Fruit fly (Drosophila melanogaster) whole organism, wandering third instar larva: ENCODE measurements around the gene lmgB.

ENCODE experiments used
- Abd-B ChIP-seq: fragments of >200 bp; optimal IDR thresholded peaks from 2 replicates; lab custom pipeline; 2017; ENCODE audit warnings: missing biosample characterization, missing genetic modification characterization
- CG32264 ChIP-seq: fragments of 200-800 bp; sonication (Bioruptor generic); optimal IDR thresholded peaks from 2 replicates; lab custom pipeline; 2016; ENCODE audit warnings: missing biosample characterization, missing genetic modification characterization
- CG9705 ChIP-seq: fragments of 200-800 bp; sonication (Bioruptor generic); optimal IDR thresholded peaks from 2 replicates; lab custom pipeline; 2018; ENCODE audit warnings: missing biosample characterization, mild to moderate bottlenecking, missing genetic modification characterization
- CrebA ChIP-seq: fragments of 200-800 bp; sonication (Bioruptor generic); optimal IDR thresholded peaks from 2 replicates; lab custom pipeline; 2016; ENCODE audit warnings: missing biosample characterization, mild to moderate bottlenecking, missing genetic modification characterization, borderline replicate concordance
- Dfd ChIP-seq: fragments of >200 bp; optimal IDR thresholded peaks from 2 replicates; lab custom pipeline; 2017; ENCODE audit warnings: missing biosample characterization, missing genetic modification characterization
- Dif ChIP-seq: fragments of 200-275, 200-300 bp; sonication (Bioruptor generic); optimal IDR thresholded peaks from 2 replicates; lab custom pipeline; 2018; ENCODE audit warnings: missing biosample characterization, missing genetic modification characterization; ENCODE audit not compliant: partially characterized antibody
- HLH106 ChIP-seq: fragments of 200-800 bp; optimal IDR thresholded peaks from 3 replicates; lab custom pipeline; 2019; ENCODE audit warnings: missing biosample characterization, mild to moderate bottlenecking, missing genetic modification characterization, moderate library complexity
- Hnf4 ChIP-seq: fragments of 200-800 bp; sonication (Bioruptor generic); optimal IDR thresholded peaks from 2 replicates; lab custom pipeline; 2016; ENCODE audit warnings: missing biosample characterization, mild to moderate bottlenecking, missing genetic modification characterization
- Hr78 ChIP-seq: fragments of >200 bp; optimal IDR thresholded peaks from 2 replicates; lab custom pipeline; 2017; ENCODE audit warnings: missing biosample characterization, missing genetic modification characterization
- Hr83 ChIP-seq: fragments of 200-300 bp; sonication (Bioruptor generic); optimal IDR thresholded peaks from 2 replicates; lab custom pipeline; 2016; ENCODE audit warnings: missing biosample characterization, mild to moderate bottlenecking, missing genetic modification characterization, moderate library complexity; ENCODE audit not compliant: poor library complexity, severe bottlenecking
- Jra ChIP-seq: sonication (Bioruptor generic); optimal IDR thresholded peaks from 2 replicates; lab custom pipeline; 2016; ENCODE audit warnings: missing biosample characterization, missing genetic modification characterization
- Mio ChIP-seq: sonication (Bioruptor generic); optimal IDR thresholded peaks from 2 replicates; lab custom pipeline; 2016; ENCODE audit warnings: missing biosample characterization, missing genetic modification characterization
- Myc ChIP-seq: fragments of >200 bp; optimal IDR thresholded peaks from 2 replicates; lab custom pipeline; 2017
- N ChIP-seq: fragments of >200 bp; optimal IDR thresholded peaks from 2 replicates; lab custom pipeline; 2018; ENCODE audit warnings: missing biosample characterization, missing external identifiers, missing genetic modification characterization
- OdsH ChIP-seq: fragments of 200-800 bp; sonication (Bioruptor generic); optimal IDR thresholded peaks from 2 replicates; lab custom pipeline; 2016; ENCODE audit warnings: missing biosample characterization, mild to moderate bottlenecking, missing genetic modification characterization
- Rel ChIP-seq, 2 experiments: fragments of 200-800 bp; sonication (Bioruptor generic) in 1 of 2; optimal IDR thresholded peaks; 2 replicates in 1 of 2; 3 replicates in 1 of 2; lab custom pipeline; 2016 to 2019; ENCODE audit warnings: mild to moderate bottlenecking in 2 of 2, missing biosample characterization in 2 of 2, missing genetic modification characterization in 2 of 2, moderate library complexity in 1 of 2
- Sp1 ChIP-seq: fragments of 200-800 bp; sonication (Bioruptor generic); optimal IDR thresholded peaks from 3 replicates; lab custom pipeline; 2019; ENCODE audit warnings: missing biosample characterization, mild to moderate bottlenecking, missing genetic modification characterization, moderate library complexity
- Vsx2 ChIP-seq: fragments of 200-300, 225-300 bp; sonication (Bioruptor generic); optimal IDR thresholded peaks from 2 replicates; lab custom pipeline; 2018; ENCODE audit warnings: missing biosample characterization, missing genetic modification characterization; ENCODE audit not compliant: partially characterized antibody
- br ChIP-seq: fragments of 200-800 bp; sonication (Bioruptor generic); optimal IDR thresholded peaks from 2 replicates; lab custom pipeline; 2016; ENCODE audit warnings: missing biosample characterization, missing genetic modification characterization
- brk ChIP-seq: fragments of 200-800 bp; sonication (Bioruptor generic); optimal IDR thresholded peaks from 2 replicates; lab custom pipeline; 2016; ENCODE audit warnings: missing biosample characterization, mild to moderate bottlenecking, missing genetic modification characterization
- dl ChIP-seq, 2 experiments: fragments of 175-275, 200-275 bp in 1 of 2; fragments of 200-275 bp in 1 of 2; sonication (Bioruptor generic); optimal IDR thresholded peaks; lab custom pipeline; 2018; ENCODE audit warnings: mild to moderate bottlenecking in 2 of 2, missing biosample characterization in 2 of 2, missing genetic modification characterization in 2 of 2, moderate library complexity in 2 of 2; ENCODE audit not compliant: partially characterized antibody in 2 of 2, insufficient read depth in 1 of 2
- dmrt93B ChIP-seq: fragments of 200-800 bp; sonication (Bioruptor generic); optimal IDR thresholded peaks from 2 replicates; lab custom pipeline; 2018; ENCODE audit warnings: missing biosample characterization, mild to moderate bottlenecking, missing genetic modification characterization
- dsf ChIP-seq: sonication (Bioruptor generic); optimal IDR thresholded peaks from 2 replicates; lab custom pipeline; 2016; ENCODE audit warnings: missing biosample characterization, missing genetic modification characterization, borderline replicate concordance
- ey ChIP-seq: fragments of 200-800 bp; sonication (Bioruptor generic); optimal IDR thresholded peaks from 2 replicates; lab custom pipeline; 2016; ENCODE audit warnings: missing biosample characterization, missing genetic modification characterization
- foxo ChIP-seq, 2 experiments: fragments of 200-800 bp; sonication (Bioruptor generic); optimal IDR thresholded peaks; 2 replicates in 1 of 2; 3 replicates in 1 of 2; lab custom pipeline; 2016 to 2017; ENCODE audit warnings: missing biosample characterization in 2 of 2, missing genetic modification characterization in 2 of 2
- fru ChIP-seq: fragments of 200-800 bp; sonication (Bioruptor generic); optimal IDR thresholded peaks from 3 replicates; lab custom pipeline; 2016; ENCODE audit warnings: missing biosample characterization, mild to moderate bottlenecking, missing genetic modification characterization
- h ChIP-seq: fragments of 200-800 bp; sonication (Bioruptor generic); optimal IDR thresholded peaks from 3 replicates; lab custom pipeline; 2016; ENCODE audit warnings: missing biosample characterization, mild to moderate bottlenecking, missing genetic modification characterization
- jim ChIP-seq: fragments of 175-275, 200-325 bp; sonication (Bioruptor generic); optimal IDR thresholded peaks from 2 replicates; lab custom pipeline; 2016; ENCODE audit warnings: missing biosample characterization, mild to moderate bottlenecking, missing genetic modification characterization
- lola ChIP-seq: fragments of >200 bp; optimal IDR thresholded peaks from 2 replicates; lab custom pipeline; 2017; ENCODE audit warnings: missing biosample characterization, missing genetic modification characterization
- pan ChIP-seq: fragments of >200 bp; optimal IDR thresholded peaks from 2 replicates; lab custom pipeline; 2017
- psq ChIP-seq: fragments of 200-800 bp; sonication (Bioruptor generic); optimal IDR thresholded peaks from 3 replicates; lab custom pipeline; 2017; ENCODE audit warnings: missing biosample characterization, mild to moderate bottlenecking, missing genetic modification characterization, moderate library complexity
- rgr ChIP-seq: fragments of 200-800 bp; sonication (Bioruptor generic); optimal IDR thresholded peaks from 3 replicates; lab custom pipeline; 2016; ENCODE audit warnings: missing biosample characterization, mild to moderate bottlenecking, missing genetic modification characterization
- sage ChIP-seq: fragments of 200-800 bp; sonication (Bioruptor generic); optimal IDR thresholded peaks from 2 replicates; lab custom pipeline; 2016; ENCODE audit warnings: missing biosample characterization, mild to moderate bottlenecking, missing genetic modification characterization
- sv ChIP-seq: fragments of 200-800 bp; sonication (Bioruptor generic); optimal IDR thresholded peaks from 3 replicates; lab custom pipeline; 2016; ENCODE audit warnings: missing biosample characterization, missing genetic modification characterization
- tai ChIP-seq: sonication (Bioruptor generic); optimal IDR thresholded peaks from 2 replicates; lab custom pipeline; 2016; ENCODE audit warnings: missing biosample characterization, missing genetic modification characterization
- usp ChIP-seq: fragments of >200 bp; optimal IDR thresholded peaks from 2 replicates; lab custom pipeline; 2017; ENCODE audit warnings: missing biosample characterization, missing genetic modification characterization
- woc ChIP-seq: sonication (Bioruptor generic); optimal IDR thresholded peaks from 2 replicates; lab custom pipeline; 2016; ENCODE audit warnings: missing biosample characterization, mild to moderate bottlenecking, missing genetic modification characterization

Gene lmgB

DNA sequence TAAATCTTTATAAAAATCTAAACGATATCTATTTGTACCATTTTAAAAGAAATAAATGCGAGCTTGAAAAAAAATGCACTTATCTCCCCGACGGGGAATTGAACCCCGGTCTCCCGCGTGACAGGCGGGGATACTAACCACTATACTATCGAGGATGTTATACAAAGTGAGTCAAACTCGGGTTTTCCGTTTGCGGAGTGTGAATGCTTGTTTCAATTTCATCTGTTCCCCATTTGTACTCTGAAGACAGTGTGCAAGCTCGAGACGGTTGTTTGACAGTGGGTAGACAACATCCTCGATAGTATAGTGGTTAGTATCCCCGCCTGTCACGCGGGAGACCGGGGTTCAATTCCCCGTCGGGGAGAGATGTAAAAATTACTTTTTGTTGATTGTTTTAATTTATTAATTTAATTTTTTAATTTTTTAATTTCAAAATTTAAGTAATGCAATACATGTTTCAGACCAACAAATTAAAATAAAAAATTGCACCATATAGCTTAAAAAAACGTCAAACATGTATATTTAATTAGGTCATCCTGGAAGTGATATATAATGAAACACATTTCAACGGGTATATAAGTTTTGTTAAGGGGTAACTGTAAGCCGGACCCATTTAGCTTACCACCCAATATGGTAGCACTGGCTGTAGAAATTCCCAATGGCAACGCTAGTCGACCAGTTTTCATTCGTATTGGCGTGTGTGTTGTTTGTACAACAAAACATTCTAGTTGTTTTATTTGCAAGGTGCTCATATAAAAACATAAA is 13.2 kb upstream of the lmgB start, which contains the start of gene Sema1a:
Gene Sema1a, plus strand, starts transcription at position 679 of the 765 bp plus-strand sequence.
- TF ChIP-seq rgr (GFP tag; lab: Kevin White, UChicago) (peak; percentile 85), Hr83 (GFP tag; lab: Kevin White, UChicago) (peak; percentile 17), brk (GFP tag; lab: Kevin White, UChicago) (no peak), CG9705 (GFP tag; lab: Kevin White, UChicago) (no peak), jim (peak; percentile 6), Vsx2 (GFP tag; lab: Kevin White, UChicago) (no peak), woc (peak; percentile 87), dmrt93B (no peak), HLH106 (peak; percentile 21), br (peak; percentile 33), Rel (GFP tag; optimal IDR thresholded peaks at IDR 0.05; lab: Kevin White, UChicago) (no peak), Rel (tag; optimal IDR thresholded peaks at IDR 0.05; lab: Kevin White, UChicago) (peak; percentile 98), Sp1 (peak; percentile 47), Hnf4 (GFP tag; lab: Kevin White, UChicago) (peak; percentile 30), Myc (no peak), sv (GFP tag; lab: Kevin White, UChicago) (peak; percentile 44), Jra (GFP tag; lab: Kevin White, UChicago) (no peak), CG32264 (GFP tag; lab: Kevin White, UChicago) (no peak), psq (peak; percentile 28), CrebA (peak; percentile 18), Hr78 (no peak), dl (GFP tag; optimal IDR thresholded peaks at IDR 0.05; lab: Kevin White, UChicago; ENCODE audit: insufficient read depth in 1 of 2, partially characterized antibody in 2 of 2) (no peak), foxo (GFP tag; optimal IDR thresholded peaks at IDR 0.05; lab: Kevin White, UChicago) (peak in 1 of 2 experiments; percentile 73), Dfd (GFP tag; lab: Kevin White, UChicago) (no peak), lola (no peak), OdsH (peak; percentile 34), usp (GFP tag; lab: Kevin White, UChicago) (no peak), pan (lab: Kevin White, UChicago) (peak; percentile 60), tai (GFP tag; lab: Kevin White, UChicago) (no peak), ey (peak; percentile 49), dsf (GFP tag; lab: Kevin White, UChicago) (no peak), h (GFP tag; lab: Kevin White, UChicago) (peak; percentile 52), fru (GFP tag; lab: Kevin White, UChicago) (peak; percentile 77)

DNA sequence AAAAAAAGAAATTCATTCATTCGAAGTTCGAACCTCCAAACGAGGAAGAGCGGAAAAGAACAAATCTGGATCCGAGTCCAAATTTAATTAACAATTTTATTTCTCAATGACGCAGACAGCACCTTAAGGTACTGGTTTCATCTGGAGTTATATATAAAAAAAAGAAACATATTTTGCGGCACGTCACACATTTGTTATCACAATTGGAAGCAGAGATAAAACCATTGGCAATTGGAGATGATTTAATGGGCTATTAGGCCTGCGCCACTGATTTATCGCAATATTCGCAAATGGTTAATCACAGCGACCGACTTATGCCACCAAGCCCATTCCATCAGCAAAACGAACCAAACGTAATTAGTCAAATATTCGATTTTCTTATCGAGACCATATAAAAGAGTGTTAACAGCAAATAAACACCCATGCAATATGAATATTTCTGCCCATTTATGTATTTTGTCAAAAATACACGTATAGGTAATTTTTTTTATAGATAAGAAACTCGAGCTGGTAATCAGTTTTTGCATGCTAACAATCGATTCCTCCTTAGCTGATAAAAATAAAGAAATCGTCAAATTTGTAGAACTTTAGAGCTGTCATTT is 10.1 kb upstream of the lmgB start:
- TF ChIP-seq CG9705 (GFP tag; lab: Kevin White, UChicago) (no peak), Rel (GFP tag; optimal IDR thresholded peaks at IDR 0.05; lab: Kevin White, UChicago) (no peak), Rel (tag; optimal IDR thresholded peaks at IDR 0.05; lab: Kevin White, UChicago) (peak; percentile 55), Dif (GFP tag; lab: Kevin White, UChicago) (no peak), br (no peak), sage (no peak)
- TF ChIP-seq, all 38 proteins: peak for 1

DNA sequence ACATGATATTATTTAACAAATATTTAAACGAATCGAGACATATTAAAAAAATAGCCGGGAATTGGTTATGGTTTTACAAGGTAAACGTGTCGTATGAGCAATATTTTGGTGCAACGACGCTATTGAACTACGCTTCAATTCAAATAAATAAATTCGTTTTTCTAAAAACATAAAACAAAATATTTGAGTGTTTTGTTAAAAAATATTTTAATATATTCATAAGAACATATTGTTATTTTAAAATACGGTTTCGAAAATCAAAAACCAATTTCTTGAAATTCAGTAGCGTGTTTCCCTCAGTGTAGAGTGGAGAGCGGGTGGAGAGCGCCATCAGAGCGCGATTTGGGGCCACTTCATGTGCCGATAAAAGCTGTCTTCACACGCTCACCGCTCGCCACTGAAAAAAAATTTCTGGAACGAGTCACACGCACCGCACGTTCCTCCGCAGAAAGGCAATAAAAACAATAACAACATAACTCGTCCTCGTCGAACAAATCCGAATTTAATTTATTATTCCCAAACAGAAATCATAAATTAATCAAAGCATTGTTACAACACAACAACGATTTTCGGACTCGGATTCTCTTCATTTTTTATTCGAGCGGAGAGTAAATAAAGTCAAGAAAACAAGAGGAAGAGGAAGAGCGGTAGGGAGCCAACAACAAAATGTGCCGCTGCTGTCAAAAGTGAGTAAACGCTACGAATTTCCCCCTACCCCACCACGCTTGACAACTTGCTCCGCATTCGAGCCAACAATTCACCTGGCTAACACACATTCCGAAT is 7.2 kb upstream of the lmgB start:
- TF ChIP-seq OdsH = peak; percentile 82
- TF ChIP-seq Hnf4 (GFP tag; lab: Kevin White, UChicago) = peak; percentile 42
- no peak for TF ChIP-seq N
- peak; percentile 94 for TF ChIP-seq HLH106
- TF ChIP-seq dsf (GFP tag; lab: Kevin White, UChicago) = no peak
- no peak for TF ChIP-seq jim
- peak; percentile 84 for TF ChIP-seq psq
- peak; percentile 32 for TF ChIP-seq Dfd (GFP tag; lab: Kevin White, UChicago)
- TF ChIP-seq pan (lab: Kevin White, UChicago) = no peak
- TF ChIP-seq fru (GFP tag; lab: Kevin White, UChicago) = peak; percentile 77
- peak in 1 of 2 experiments; percentile 44 for TF ChIP-seq dl (GFP tag; optimal IDR thresholded peaks at IDR 0.05; lab: Kevin White, UChicago; ENCODE audit: insufficient read depth in 1 of 2, partially characterized antibody in 2 of 2)
- no peak for TF ChIP-seq CG32264 (GFP tag; lab: Kevin White, UChicago)
- TF ChIP-seq Sp1 = peak; percentile 97
- TF ChIP-seq Abd-B = no peak
- peak; percentile 8 for TF ChIP-seq tai (GFP tag; lab: Kevin White, UChicago)
- peak; percentile 15 for TF ChIP-seq Rel (GFP tag; optimal IDR thresholded peaks at IDR 0.05; lab: Kevin White, UChicago)
- peak; percentile 31 for TF ChIP-seq Rel (tag; optimal IDR thresholded peaks at IDR 0.05; lab: Kevin White, UChicago)
- TF ChIP-seq Hr83 (GFP tag; lab: Kevin White, UChicago) = peak; percentile 47
- peak; percentile 90 for TF ChIP-seq dmrt93B
- TF ChIP-seq lola = no peak
- peak; percentile 61 for TF ChIP-seq sv (GFP tag; lab: Kevin White, UChicago)
- TF ChIP-seq Myc = no peak
- no peak for TF ChIP-seq usp (GFP tag; lab: Kevin White, UChicago)
- no peak for TF ChIP-seq Jra (GFP tag; lab: Kevin White, UChicago)
- peak; percentile 43 for TF ChIP-seq sage
- TF ChIP-seq CG9705 (GFP tag; lab: Kevin White, UChicago) = peak; percentile 60
- TF ChIP-seq Mio (GFP tag; lab: Kevin White, UChicago) = no peak
- peak in 1 of 2 experiments; percentile 87 for TF ChIP-seq foxo (GFP tag; optimal IDR thresholded peaks at IDR 0.05; lab: Kevin White, UChicago)
- TF ChIP-seq Dif (GFP tag; lab: Kevin White, UChicago) = peak; percentile 55
- no peak for TF ChIP-seq Hr78
